Worm (Caenorhabditis elegans) whole organism, L4 larva: ENCODE data around the gene ubc-19.

Source experiments
- D1046.2 ChIP-seq: fragments of 200-800 bp; sonication (Bioruptor generic); IDR thresholded peaks from 2 replicates; pipeline ENCODE4 v1.3.6; 2022; ENCODE audit warnings: missing genetic modification characterization, missing compliant biosample characterization
- F26F4.8 ChIP-seq: fragments of 200-800 bp; sonication (Bioruptor generic); conservative IDR thresholded peaks from 2 replicates; pipeline ENCODE4 v1.3.6; 2022; ENCODE audit warnings: missing genetic modification characterization, missing compliant biosample characterization
- F37D6.2 ChIP-seq: sonication (generic microtip); optimal IDR thresholded peaks from 2 replicates; lab custom pipeline; 2016; ENCODE audit warnings: mild to moderate bottlenecking, missing genetic modification characterization, missing compliant biosample characterization
- F44E2.7 ChIP-seq: fragments of 200-800 bp; sonication (Bioruptor generic); IDR thresholded peaks from 2 replicates; pipeline ENCODE4 v2.1.2; 2022; ENCODE audit warnings: missing genetic modification characterization, missing compliant biosample characterization
- R02D3.7 ChIP-seq: fragments of 150-350 bp; sonication (generic microtip); optimal IDR thresholded peaks from 3 replicates; lab custom pipeline; 2014; ENCODE audit warnings: missing biosample characterization, missing genetic modification characterization
- T20F7.1 ChIP-seq: fragments of 200-800 bp; sonication (Bioruptor generic); optimal IDR thresholded peaks from 2 replicates; lab custom pipeline; 2018; ENCODE audit warnings: mild to moderate bottlenecking, missing genetic modification characterization, missing compliant biosample characterization
- Y48G9A.11 ChIP-seq: fragments of 200-800 bp; sonication (Bioruptor generic); IDR thresholded peaks from 2 replicates; pipeline ENCODE4 v1.3.6; 2022; ENCODE audit warnings: missing genetic modification reagents, missing genetic modification characterization, missing compliant biosample characterization
- ZK546.5 ChIP-seq, 2 experiments: sonication (generic microtip); optimal IDR thresholded peaks; 2 replicates each; lab custom pipeline; 2017; ENCODE audit warnings: missing biosample characterization in 2 of 2, missing genetic modification characterization in 2 of 2
- aha-1 ChIP-seq: fragments of 150-350 bp; peaks from one replicate; lab custom pipeline; 2014; ENCODE audit warnings: missing biosample characterization, missing genetic modification characterization
- arid-1 ChIP-seq: fragments of 200-800 bp; sonication (Bioruptor generic); conservative IDR thresholded peaks from 2 replicates; pipeline ENCODE4 v1.3.6; 2022; ENCODE audit warnings: missing genetic modification reagents, missing genetic modification characterization, missing compliant biosample characterization
- ceh-32 ChIP-seq: sonication (generic microtip); optimal IDR thresholded peaks from 2 replicates; lab custom pipeline; 2016; ENCODE audit warnings: mild to moderate bottlenecking, missing genetic modification characterization, missing compliant biosample characterization; ENCODE audit not compliant: poor library complexity
- ceh-82 ChIP-seq: sonication (generic microtip); optimal IDR thresholded peaks from 2 replicates; lab custom pipeline; 2017; ENCODE audit warnings: missing biosample characterization, missing genetic modification characterization
- daf-16 ChIP-seq, 3 experiments: sonication (generic microtip); optimal IDR thresholded peaks; 2 replicates each; lab custom pipeline; 2016 to 2017; ENCODE audit warnings: missing genetic modification characterization in 3 of 3, missing genetic modification reagents in 3 of 3, mild to moderate bottlenecking in 2 of 3, missing compliant biosample characterization in 2 of 3, missing biosample characterization in 1 of 3, moderate library complexity in 1 of 3
- dmd-9 ChIP-seq: fragments of 200-800 bp; sonication (Bioruptor generic); IDR thresholded peaks from 2 replicates; pipeline ENCODE4 v1.3.6; 2022; ENCODE audit warnings: missing genetic modification reagents, missing genetic modification characterization, missing compliant biosample characterization
- dpl-1 ChIP-seq: fragments of 150-350 bp; optimal IDR thresholded peaks from 2 replicates; lab custom pipeline; 2014; ENCODE audit warnings: missing biosample characterization, missing genetic modification reagents, missing genetic modification characterization
- duxl-1 ChIP-seq: sonication (generic microtip); optimal IDR thresholded peaks from 2 replicates; lab custom pipeline; 2016; ENCODE audit warnings: mild to moderate bottlenecking, missing genetic modification characterization, moderate library complexity, missing compliant biosample characterization; ENCODE audit not compliant: poor library complexity
- gei-8 ChIP-seq: fragments of 200-800 bp; sonication (Bioruptor generic); optimal IDR thresholded peaks from 2 replicates; lab custom pipeline; 2018; ENCODE audit warnings: mild to moderate bottlenecking, missing genetic modification characterization, missing compliant biosample characterization
- hlh-11 ChIP-seq: fragments of 200-800 bp; sonication (Bioruptor generic); optimal IDR thresholded peaks from 2 replicates; lab custom pipeline; 2018; ENCODE audit warnings: mild to moderate bottlenecking, missing genetic modification characterization, missing compliant biosample characterization
- hmg-1.1 ChIP-seq: fragments of 200-800 bp; sonication (Bioruptor generic); IDR thresholded peaks from 2 replicates; pipeline ENCODE4 v1.3.6; 2022; ENCODE audit warnings: missing genetic modification reagents, missing genetic modification characterization, missing compliant biosample characterization
- lim-7 ChIP-seq: fragments of 200-800 bp; sonication (Bioruptor generic); IDR thresholded peaks from 2 replicates; pipeline ENCODE4 v1.3.6; 2022; ENCODE audit warnings: missing genetic modification characterization, missing compliant biosample characterization
- lin-1 ChIP-seq: fragments of 200-800 bp; sonication (Bioruptor generic); IDR thresholded peaks from 2 replicates; pipeline ENCODE4 v1.3.6; 2022; ENCODE audit warnings: missing genetic modification reagents, missing genetic modification characterization, missing compliant biosample characterization
- lin-29 ChIP-seq: fragments of 200-800 bp; sonication (Bioruptor generic); IDR thresholded peaks from 2 replicates; pipeline ENCODE4 v1.3.6; 2022; ENCODE audit warnings: missing genetic modification reagents, missing genetic modification characterization, missing compliant biosample characterization
- lin-38 ChIP-seq: fragments of 200-800 bp; sonication (Bioruptor generic); IDR thresholded peaks from 2 replicates; pipeline ENCODE4 v1.3.6; 2022; ENCODE audit warnings: missing genetic modification reagents, missing genetic modification characterization, missing compliant biosample characterization
- lir-3 ChIP-seq: sonication (generic microtip); optimal IDR thresholded peaks from 2 replicates; lab custom pipeline; 2016; ENCODE audit warnings: mild to moderate bottlenecking, missing genetic modification characterization, missing compliant biosample characterization
- madf-5 ChIP-seq, 2 experiments: fragments of 200-800 bp; sonication (Bioruptor generic); IDR thresholded peaks; 2 replicates each; pipeline ENCODE4 v1.3.6; 2022; ENCODE audit warnings: missing compliant biosample characterization in 2 of 2, missing genetic modification characterization in 2 of 2
- madf-9 ChIP-seq: fragments of 200-800 bp; sonication (Bioruptor generic); conservative IDR thresholded peaks from 2 replicates; pipeline ENCODE4 v1.3.6; 2022; ENCODE audit warnings: missing genetic modification reagents, missing genetic modification characterization, missing compliant biosample characterization
- mes-2 ChIP-seq: sonication (generic microtip); optimal IDR thresholded peaks from 2 replicates; lab custom pipeline; 2016; ENCODE audit warnings: missing genotype, mild to moderate bottlenecking, missing genetic modification characterization, missing compliant biosample characterization; ENCODE audit not compliant: poor library complexity, severe bottlenecking
- mxl-2 ChIP-seq: fragments of 200-800 bp; sonication (Bioruptor generic); conservative IDR thresholded peaks from 2 replicates; pipeline ENCODE4 v1.3.6; 2022; ENCODE audit warnings: missing genetic modification reagents, missing genetic modification characterization, missing compliant biosample characterization
- nhr-11 ChIP-seq: fragments of 150-350 bp; optimal IDR thresholded peaks from 2 replicates; lab custom pipeline; 2014; ENCODE audit warnings: missing biosample characterization, missing genetic modification characterization
- nhr-237 ChIP-seq: sonication (generic microtip); optimal IDR thresholded peaks from 2 replicates; lab custom pipeline; 2017; ENCODE audit warnings: missing biosample characterization, missing genetic modification characterization
- nhr-41 ChIP-seq: fragments of 200-800 bp; sonication (Bioruptor generic); IDR thresholded peaks from 2 replicates; pipeline ENCODE4 v1.3.6; 2022; ENCODE audit warnings: missing genetic modification reagents, missing genetic modification characterization, missing compliant biosample characterization
- nhr-76 ChIP-seq: fragments of 150-350 bp; optimal IDR thresholded peaks from 2 replicates; lab custom pipeline; 2014; ENCODE audit warnings: missing biosample characterization, missing genetic modification characterization
- pha-4 ChIP-seq, 2 experiments: fragments of 150-350 bp in 1 of 2; fragments of 200-800 bp in 1 of 2; sonication (Bioruptor generic) in 1 of 2; IDR thresholded peaks in 1 of 2; optimal IDR thresholded peaks in 1 of 2; 2 replicates each; pipeline versions ENCODE4 v1.3.6 to Lab custom; 2014 to 2022; ENCODE audit warnings: missing genetic modification characterization in 2 of 2, missing genetic modification reagents in 2 of 2, missing biosample characterization in 1 of 2, missing compliant biosample characterization in 1 of 2
- php-3 ChIP-seq: fragments of 200-800 bp; sonication (Bioruptor generic); IDR thresholded peaks from 2 replicates; pipeline ENCODE4 v1.3.6; 2022; ENCODE audit warnings: missing genetic modification reagents, missing genetic modification characterization, missing compliant biosample characterization
- pqm-1 ChIP-seq: sonication (generic microtip); optimal IDR thresholded peaks from 2 replicates; lab custom pipeline; 2017; ENCODE audit warnings: missing biosample characterization, missing genetic modification characterization
- saeg-2 ChIP-seq: fragments of 200-800 bp; sonication (Bioruptor generic); IDR thresholded peaks from 2 replicates; pipeline ENCODE4 v1.3.6; 2022; ENCODE audit warnings: missing genetic modification reagents, missing genetic modification characterization, missing compliant biosample characterization
- set-16 ChIP-seq: fragments of 200-800 bp; sonication (Bioruptor generic); IDR thresholded peaks from 2 replicates; pipeline ENCODE4 v1.3.6; 2022; ENCODE audit warnings: missing genetic modification reagents, missing genetic modification characterization, missing compliant biosample characterization
- snpc-1.2 ChIP-seq: fragments of 200-800 bp; sonication (Bioruptor generic); IDR thresholded peaks from 2 replicates; pipeline ENCODE4 v1.3.6; 2022; ENCODE audit warnings: missing genetic modification reagents, missing genetic modification characterization, missing compliant biosample characterization
- snpc-4 ChIP-seq: fragments of 150-350 bp; optimal IDR thresholded peaks from 2 replicates; lab custom pipeline; 2014; ENCODE audit warnings: missing biosample characterization, missing genetic modification characterization
- tag-97 ChIP-seq: fragments of 200-800 bp; sonication (Bioruptor generic); IDR thresholded peaks from 2 replicates; pipeline ENCODE4 v1.3.6; 2022; ENCODE audit warnings: missing genetic modification characterization, missing compliant biosample characterization
- unc-130 ChIP-seq: sonication (generic microtip); optimal IDR thresholded peaks from 2 replicates; lab custom pipeline; 2016; ENCODE audit warnings: missing genetic modification reagents, missing genetic modification characterization, missing compliant biosample characterization
- unc-39 ChIP-seq: sonication (generic microtip); optimal IDR thresholded peaks from 2 replicates; lab custom pipeline; 2017; ENCODE audit warnings: missing biosample characterization, missing genetic modification characterization
- unc-62 ChIP-seq, 3 experiments: fragments of 150-350 bp in 1 of 3; sonication (generic microtip); optimal IDR thresholded peaks in 2 of 3; peaks in 1 of 3; 1 replicate in 1 of 3; 2 replicates in 2 of 3; lab custom pipeline; 2014 to 2017; ENCODE audit warnings: missing biosample characterization in 3 of 3, missing genetic modification characterization in 3 of 3, missing genetic modification reagents in 3 of 3, missing genotype in 1 of 3

The ubc-19 gene

ce11 chrV:18721873-18722272, 32.3 kb upstream of the ubc-19 start:
- TF ChIP-seq ZK546.5 (tag; optimal IDR thresholded peaks at IDR 0.05; lab: Kevin White, UChicago) (no peak), aha-1 (tag; lab: Kevin White, UChicago) (peak; percentile 87), unc-62 (GFP tag; optimal IDR thresholded peaks at IDR 0.05 in 1 of 2; lab: Kevin White, UChicago) (peak in 1 of 2 experiments; percentile 93), unc-62 (tag; optimal IDR thresholded peaks at IDR 0.05; lab: Kevin White, UChicago) (no peak)

- TF ChIP-seq nhr-237 (tag; lab: Kevin White, UChicago), result no peak
- 0 out of 2 replicates have a peak, but pooled peaks have one; percentile 24 for TF ChIP-seq set-16 (GFP tag; lab: Robert Waterston, UW)
- no peak for TF ChIP-seq F26F4.8 (GFP tag; lab: Robert Waterston, UW)
- TF ChIP-seq daf-16 (GFP tag; optimal IDR thresholded peaks at IDR 0.05; lab: Kevin White, UChicago), result no peak
- TF ChIP-seq daf-16 (tag; optimal IDR thresholded peaks at IDR 0.05; lab: Kevin White, UChicago), result peak; percentile 58
- peak; percentile 79 for TF ChIP-seq pqm-1 (tag; lab: Kevin White, UChicago)
- TF ChIP-seq snpc-4 (tag; lab: Kevin White, UChicago), result no peak
- no peak for TF ChIP-seq ceh-82
- no peak for TF ChIP-seq madf-5 (GFP tag; IDR thresholded peaks at IDR 0.05; lab: Robert Waterston, UW)
- TF ChIP-seq R02D3.7 (tag; lab: Kevin White, UChicago), result no peak
- peak; percentile 82 for TF ChIP-seq dmd-9 (GFP tag; lab: Robert Waterston, UW)
- no peak for TF ChIP-seq hlh-11 (tag; lab: Kevin White, UChicago)
- TF ChIP-seq hmg-1.1 (GFP tag; lab: Robert Waterston, UW), result no peak
- peak; percentile 31 for TF ChIP-seq duxl-1 (tag; lab: Kevin White, UChicago)
- TF ChIP-seq nhr-11, result no peak
- TF ChIP-seq Y48G9A.11 (GFP tag; lab: Robert Waterston, UW), result 0 out of 2 replicates have a peak, but pooled peaks have one; percentile 46
Observed at ce11 chrV:18719956-18720489, 30.5 kb upstream of the ubc-19 start, which contains the start of gene Y17D7C.2. TSS of gene Y17D7C.2 (minus strand) at chrV:18719987.

- TF ChIP-seq ceh-32 (no peak), php-3 (no peak), unc-62 (GFP tag; optimal IDR thresholded peaks at IDR 0.05 in 1 of 2; lab: Kevin White, UChicago) (peak in 1 of 2 experiments; percentile 65), unc-62 (tag; optimal IDR thresholded peaks at IDR 0.05; lab: Kevin White, UChicago) (no peak), unc-39 (tag; lab: Kevin White, UChicago) (no peak), arid-1 (GFP tag; lab: Robert Waterston, UW) (no peak), aha-1 (tag; lab: Kevin White, UChicago) (peak; percentile 48), saeg-2 (GFP tag; lab: Robert Waterston, UW) (no peak)
Observed at ce11 chrV:18719412-18719811, 29.9 kb upstream of the ubc-19 start.

ce11 chrV:18712118-18712517, 22.6 kb upstream of the ubc-19 start:
- no peak for TF ChIP-seq dpl-1 (GFP tag; lab: Kevin White, UChicago)
- TF ChIP-seq mes-2, result no peak
- TF ChIP-seq F44E2.7 (GFP tag; lab: Robert Waterston, UW), result peak; percentile 94
- peak; percentile 75 for TF ChIP-seq pha-4 (GFP tag; IDR thresholded peaks at IDR 0.05; lab: Robert Waterston, UW)
- TF ChIP-seq pha-4 (tag; optimal IDR thresholded peaks at IDR 0.05; lab: Kevin White, UChicago), result no peak
- TF ChIP-seq tag-97 (GFP tag; lab: Robert Waterston, UW), result no peak
- no peak for TF ChIP-seq madf-9 (GFP tag; lab: Robert Waterston, UW)
- 0 out of 2 replicates have a peak, but pooled peaks have one; percentile 9 for TF ChIP-seq nhr-41 (GFP tag; lab: Robert Waterston, UW)
- peak in 1 of 2 experiments; percentile 19 for TF ChIP-seq daf-16 (GFP tag; optimal IDR thresholded peaks at IDR 0.05; lab: Kevin White, UChicago)
- peak; percentile 17 for TF ChIP-seq daf-16 (tag; optimal IDR thresholded peaks at IDR 0.05; lab: Kevin White, UChicago)
- peak; percentile 65 for TF ChIP-seq snpc-1.2
- TF ChIP-seq lin-1, result no peak
- TF ChIP-seq lin-38 (GFP tag; lab: Robert Waterston, UW), result no peak
- no peak for TF ChIP-seq T20F7.1 (GFP tag; lab: Kevin White, UChicago)
- no peak for TF ChIP-seq gei-8 (GFP tag; lab: Kevin White, UChicago)
- peak; percentile 46 for TF ChIP-seq lir-3 (tag; lab: Kevin White, UChicago)
- peak; percentile 26 for TF ChIP-seq unc-130 (GFP tag; lab: Kevin White, UChicago)
- peak; percentile 88; the same call in 1 of the 2 replicates for TF ChIP-seq D1046.2 (GFP tag; lab: Robert Waterston, UW)
- no peak for TF ChIP-seq lim-7
- peak; percentile 57; the same call in 1 of the 2 replicates for TF ChIP-seq lin-29 (GFP tag; lab: Robert Waterston, UW)
- TF ChIP-seq nhr-76 (tag; lab: Kevin White, UChicago), result no peak
- no peak for TF ChIP-seq ZK546.5 (tag; optimal IDR thresholded peaks at IDR 0.05; lab: Kevin White, UChicago)
- TF ChIP-seq F26F4.8 (GFP tag; lab: Robert Waterston, UW), result peak; percentile 90
- TF ChIP-seq mxl-2, result no peak
- no peak for TF ChIP-seq F37D6.2 (tag; lab: Kevin White, UChicago)
